In the genomic region with DNA sequence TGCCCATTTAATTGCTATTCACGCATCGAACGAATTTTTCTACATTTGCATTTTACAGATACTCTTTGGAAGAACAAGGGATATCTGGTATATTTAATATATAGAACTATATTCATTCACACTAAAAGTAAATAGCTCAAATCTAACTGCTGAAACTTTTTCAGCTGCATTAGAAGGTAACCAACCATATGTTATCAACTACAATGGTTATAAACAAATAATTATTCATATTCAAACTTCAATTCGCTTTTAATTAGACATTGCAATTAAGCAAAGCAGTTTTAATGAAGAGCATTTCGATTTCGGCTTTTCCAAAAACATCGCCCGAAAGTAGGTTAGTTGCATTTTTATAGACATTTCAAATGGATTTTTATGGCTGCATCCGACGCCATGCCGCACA, we compare ENCODE assay signal across 4 fruit fly cellular contexts.
TF ChIP-seq lines count a peak whose summit lies in the region.

No protein-coding gene starts in this region.

- no peak for TF ChIP-seq CTCF in whole organism, embryonic (GFP tag; optimal IDR thresholded peaks at IDR 0.05; lab: Kevin White, UChicago)

TF ChIP-seq in whole organism, adult, 20 proteins besides CTCF, POLR2A, EP300 and RAD21:
- TF ChIP-seq CG1620 (GFP tag; optimal IDR thresholded peaks at IDR 0.05; lab: Kevin White, UChicago): no peak
- peak; percentile 54 for TF ChIP-seq kay (GFP tag; lab: Kevin White, UChicago; ENCODE audit: borderline replicate concordance)

TF ChIP-seq in whole organism, embryonic, 481 proteins besides CTCF, POLR2A, EP300 and RAD21:
- TF ChIP-seq chif (GFP tag; optimal IDR thresholded peaks at IDR 0.05; lab: Kevin White, UChicago) (no peak), Oli (tag; optimal IDR thresholded peaks at IDR 0.05; lab: Kevin White, UChicago) (peak; percentile 17), slbo (GFP tag; IDR thresholded peaks at IDR 0.05; lab: Robert Waterston, UW) (no peak), gem (tag; optimal IDR thresholded peaks at IDR 0.05; lab: Kevin White, UChicago) (peak; percentile 21), CG11504 (tag; optimal IDR thresholded peaks at IDR 0.05; lab: Kevin White, UChicago) (peak; percentile 58), CG4404 (GFP tag; IDR thresholded peaks at IDR 0.05; lab: Robert Waterston, UW) (no peak), Ptx1 (GFP tag; IDR thresholded peaks at IDR 0.05; lab: Robert Waterston, UW) (peak; percentile 41; the same call in 1 of the 2 replicates), dmrt99B (tag; optimal IDR thresholded peaks at IDR 0.05; lab: Kevin White, UChicago) (peak; percentile 55), Spps (tag; optimal IDR thresholded peaks at IDR 0.05; lab: Kevin White, UChicago) (no peak), D19A (tag; optimal IDR thresholded peaks at IDR 0.05; lab: Kevin White, UChicago) (peak; percentile 88), HmgZ (tag; optimal IDR thresholded peaks at IDR 0.05; lab: Kevin White, UChicago) (no peak), hb (GFP tag; IDR thresholded peaks at IDR 0.05; lab: Robert Waterston, UW; ENCODE audit: partially characterized antibody) (no peak), Abd-B (GFP tag; optimal IDR thresholded peaks at IDR 0.05; lab: Kevin White, UChicago) (peak; percentile 25), CG2678 (tag; optimal IDR thresholded peaks at IDR 0.05; lab: Kevin White, UChicago) (peak; percentile 12), CG4617 (GFP tag; optimal IDR thresholded peaks at IDR 0.05; lab: Kevin White, UChicago; ENCODE audit: borderline replicate concordance) (no peak), Hr51 (GFP tag; optimal IDR thresholded peaks at IDR 0.05; lab: Kevin White, UChicago) (peak in 1 of 2 experiments; percentile 50), stc (GFP tag; IDR thresholded peaks at IDR 0.05; lab: Robert Waterston, UW) (0 out of 2 replicates have a peak, but pooled peaks have one; percentile 16), CG17359 (tag; optimal IDR thresholded peaks at IDR 0.05; lab: Kevin White, UChicago) (peak; percentile 2), CG10366 (GFP tag; IDR thresholded peaks at IDR 0.05; lab: Robert Waterston, UW) (no peak), Sox102F (GFP tag; optimal IDR thresholded peaks at IDR 0.05; lab: Kevin White, UChicago) (peak; percentile 27), CG15073 (GFP tag; optimal IDR thresholded peaks at IDR 0.05; lab: Kevin White, UChicago) (no peak), CG9932 (GFP tag; IDR thresholded peaks at IDR 0.05; lab: Robert Waterston, UW) (no peak), sens (GFP tag; lab: Kevin White, UChicago) (peak; percentile 45)

TF ChIP-seq in whole organism, prepupa, 60 proteins besides CTCF, POLR2A, EP300 and RAD21:
- TF ChIP-seq eg (GFP tag; IDR thresholded peaks at IDR 0.05; lab: Robert Waterston, UW) (peak; percentile 16; the same call in 1 of the 3 replicates), fkh (GFP tag; optimal IDR thresholded peaks at IDR 0.05; lab: Kevin White, UChicago) (no peak), Hr4 (GFP tag; optimal IDR thresholded peaks at IDR 0.05; lab: Kevin White, UChicago) (no peak), CG32006 (GFP tag; optimal IDR thresholded peaks at IDR 0.05; lab: Kevin White, UChicago) (peak; percentile 2), Eip93F (GFP tag; optimal IDR thresholded peaks at IDR 0.05; lab: Kevin White, UChicago) (no peak)
TF ChIP-seq in whole organism, prepupa: peak in this region for 2.

TF ChIP-seq in whole organism, pupa, 21 proteins besides CTCF, POLR2A, EP300 and RAD21:
- 0 out of 2 replicates have a peak, but pooled peaks have one; percentile 14 for TF ChIP-seq CG32121 (GFP tag; IDR thresholded peaks at IDR 0.05; lab: Robert Waterston, UW)
- no peak for TF ChIP-seq Ets98B (GFP tag; IDR thresholded peaks at IDR 0.05; lab: Robert Waterston, UW)
- no peak for TF ChIP-seq CG17806 (tag; optimal IDR thresholded peaks at IDR 0.05; lab: Kevin White, UChicago)
- TF ChIP-seq EcR (GFP tag; optimal IDR thresholded peaks at IDR 0.05; lab: Kevin White, UChicago): no peak
